Worm (Caenorhabditis elegans) whole organism, young adult: ENCODE data around the gene rnp-4.
A peak's percentile ranks its signal among the peaks of the same experiment; 100 is the strongest.

Experiments used
- B0019.2 ChIP-seq: fragments of 200-800 bp; sonication (Bioruptor generic); conservative IDR thresholded peaks from 2 replicates; pipeline ENCODE4 v1.3.6; 2022; ENCODE audit warnings: missing genetic modification reagents, missing genetic modification characterization, missing compliant biosample characterization
- B0261.1 ChIP-seq: sonication (generic microtip); optimal IDR thresholded peaks from 2 replicates; lab custom pipeline; 2016; ENCODE audit warnings: mild to moderate bottlenecking, missing genetic modification characterization, moderate library complexity, missing compliant biosample characterization
- F33H1.4 ChIP-seq: fragments of 200-800 bp; sonication (Bioruptor generic); IDR thresholded peaks from 2 replicates; pipeline ENCODE4 v1.3.6; 2022; ENCODE audit warnings: missing genetic modification reagents, missing genetic modification characterization, missing compliant biosample characterization
- ama-1 ChIP-seq, 3 experiments: fragments of 150-350 bp in 1 of 3; sonication (generic microtip) in 2 of 3; optimal IDR thresholded peaks; 2 replicates each; lab custom pipeline; 2014 to 2018; ENCODE audit warnings: missing biosample characterization in 2 of 3, missing genetic modification characterization in 2 of 3, missing genetic modification reagents in 2 of 3
- dpff-1 ChIP-seq: sonication (generic microtip); optimal IDR thresholded peaks from 2 replicates; lab custom pipeline; 2017; ENCODE audit warnings: mild to moderate bottlenecking, missing genetic modification characterization, missing compliant biosample characterization
- dpl-1 ChIP-seq: fragments of 150-350 bp; optimal IDR thresholded peaks from 2 replicates; lab custom pipeline; 2014; ENCODE audit warnings: missing biosample characterization, missing genetic modification reagents, missing genetic modification characterization
- hmg-1.2 ChIP-seq: fragments of 200-800 bp; sonication (Bioruptor generic); IDR thresholded peaks from 2 replicates; pipeline ENCODE4 v1.3.6; 2022; ENCODE audit warnings: missing genetic modification reagents, missing genetic modification characterization, missing compliant biosample characterization
- lsl-1 ChIP-seq: fragments of 200-800 bp; sonication (Bioruptor generic); optimal IDR thresholded peaks from 2 replicates; lab custom pipeline; 2018; ENCODE audit warnings: mild to moderate bottlenecking, missing genetic modification characterization, moderate library complexity, missing compliant biosample characterization
- nhr-80 ChIP-seq: sonication (generic microtip); optimal IDR thresholded peaks from 2 replicates; lab custom pipeline; 2016; ENCODE audit warnings: missing genetic modification characterization, missing compliant biosample characterization
- nhr-90 ChIP-seq: sonication (generic microtip); optimal IDR thresholded peaks from 2 replicates; lab custom pipeline; 2016; ENCODE audit warnings: missing genotype, mild to moderate bottlenecking, missing genetic modification characterization, missing compliant biosample characterization
- snpc-4 ChIP-seq, 5 experiments: fragments of 150-350 bp in 1 of 5; sonication (generic microtip) in 4 of 5; optimal IDR thresholded peaks; 2 replicates each; lab custom pipeline; 2014 to 2018; ENCODE audit warnings: missing genetic modification characterization in 5 of 5, missing biosample characterization in 3 of 5, antibody characterized with exemption in 2 of 5, mild to moderate bottlenecking in 2 of 5, missing compliant biosample characterization in 2 of 5, missing genotype in 2 of 5, moderate library complexity in 2 of 5, missing genetic modification reagents in 1 of 5
- unc-130 ChIP-seq: sonication (generic microtip); optimal IDR thresholded peaks from 2 replicates; lab custom pipeline; 2016; ENCODE audit warnings: missing genetic modification reagents, missing genetic modification characterization, missing compliant biosample characterization
- unc-62 ChIP-seq: fragments of 150-350 bp; optimal IDR thresholded peaks from 2 replicates; lab custom pipeline; 2014; ENCODE audit warnings: missing biosample characterization, missing genetic modification reagents, missing genetic modification characterization

DNA sequence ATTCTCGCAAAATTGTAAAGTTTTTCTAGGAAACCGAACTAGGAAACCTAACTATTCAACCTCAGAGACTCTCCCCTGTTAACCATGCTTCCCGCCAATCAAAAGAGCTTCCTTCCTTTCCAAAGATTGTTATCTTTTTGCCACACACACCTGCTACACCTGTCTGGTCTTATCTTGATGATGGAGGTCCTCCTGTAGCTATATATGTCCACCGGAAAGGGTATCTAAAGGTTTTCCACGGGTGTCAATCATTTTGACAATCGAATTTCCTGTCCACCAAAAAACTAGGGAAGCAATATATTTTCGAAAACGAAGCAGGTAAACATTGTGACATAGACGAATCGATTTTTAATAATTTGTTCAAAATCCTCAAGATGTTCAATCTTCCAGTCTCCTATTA is 47.7 kb downstream of the rnp-4 start:
- TF ChIP-seq F33H1.4 (GFP tag; lab: Robert Waterston, UW), result no peak
- TF ChIP-seq B0261.1 (tag; lab: Kevin White, UChicago), result no peak
- no peak for TF ChIP-seq unc-130
- peak; percentile 89 for TF ChIP-seq unc-62 (GFP tag; lab: Kevin White, UChicago)
- TF ChIP-seq snpc-4 (GFP tag; optimal IDR thresholded peaks at IDR 0.05; lab: Kevin White, UChicago), result no peak
- no peak for TF ChIP-seq snpc-4 (tag; optimal IDR thresholded peaks at IDR 0.05; lab: Kevin White, UChicago)
- TF ChIP-seq dpl-1 (GFP tag; lab: Kevin White, UChicago), result no peak
- TF ChIP-seq nhr-80, result no peak
- TF ChIP-seq nhr-90 (tag; lab: Kevin White, UChicago), result no peak
- no peak for TF ChIP-seq lsl-1 (GFP tag; lab: Kevin White, UChicago)
- TF ChIP-seq B0019.2, result no peak
- TF ChIP-seq dpff-1 (tag; lab: Kevin White, UChicago), result no peak
- no peak for TF ChIP-seq ama-1 (optimal IDR thresholded peaks at IDR 0.05; lab: Kevin White, UChicago)
- TF ChIP-seq ama-1 (GFP tag; optimal IDR thresholded peaks at IDR 0.05; lab: Kevin White, UChicago), result no peak
- TF ChIP-seq hmg-1.2 (GFP tag; lab: Robert Waterston, UW), result no peak
